Fruit fly (Drosophila melanogaster): ENCODE measurements at regions not wholly inside any gene's neighbourhood (a gene's known extent, or its start where the extent isn't known, plus 50 kb on each side); places are given as distances from the start of the nearest gene placed in this dataset.

DNA sequence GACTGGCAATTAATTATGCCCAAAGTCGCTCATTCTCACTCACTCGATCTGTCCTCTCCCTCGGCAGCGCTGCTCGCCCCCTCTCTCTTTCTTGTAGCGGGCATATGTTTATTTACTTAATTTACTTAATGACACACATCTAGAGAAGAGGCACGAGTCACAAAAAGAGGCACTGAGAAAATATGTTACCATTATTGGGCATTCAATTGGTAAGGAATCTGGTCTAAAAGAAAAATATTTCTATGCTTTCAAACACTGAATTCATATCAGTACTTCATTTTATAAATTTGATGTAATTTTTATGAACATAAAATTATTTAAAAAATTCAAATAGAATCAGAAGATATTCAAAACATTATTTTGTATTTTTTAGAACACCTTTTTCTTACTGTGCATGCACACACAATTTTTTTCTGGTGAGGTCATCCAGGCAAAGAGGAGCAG, 68.6 kb upstream of the CG12362 start (continued):
- TF ChIP-seq Bteb2 (GFP tag; optimal IDR thresholded peaks at IDR 0.05) (no peak), inv (GFP tag; IDR thresholded peaks at IDR 0.05; ENCODE audit: partially characterized antibody) (no peak), CG31224 (GFP tag; IDR thresholded peaks at IDR 0.05) (no peak), org-1 (GFP tag; optimal IDR thresholded peaks at IDR 0.05) (peak; percentile 42), slbo (GFP tag; IDR thresholded peaks at IDR 0.05) (no peak), CG11723 (GFP tag; optimal IDR thresholded peaks at IDR 0.05) (peak; percentile 38), Hr51 (GFP tag; optimal IDR thresholded peaks at IDR 0.05) (peak in 1 of 2 experiments; percentile 75), Antp (GFP tag; optimal IDR thresholded peaks at IDR 0.05) (no peak), CG7928 (GFP tag; optimal IDR thresholded peaks at IDR 0.05) (no peak)

DNA sequence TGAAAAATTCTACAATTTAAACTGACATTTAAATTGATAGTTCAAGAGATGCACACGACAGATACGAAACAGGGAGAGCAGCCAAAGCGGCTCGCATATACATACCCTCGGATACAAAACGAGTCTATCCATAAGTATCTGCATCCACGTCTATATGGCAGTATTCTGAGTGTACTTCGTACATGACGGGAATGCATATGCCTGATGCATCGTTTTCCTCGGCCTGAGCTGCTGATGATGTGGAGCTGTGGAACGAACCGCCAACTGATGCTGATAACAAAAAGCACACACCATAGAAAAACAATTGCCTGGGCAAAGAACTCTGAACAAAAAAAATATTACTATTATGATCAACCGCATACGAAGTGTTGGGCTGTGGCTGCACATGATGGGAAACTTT, 63.4 kb upstream of the CG12362 start:
- no peak for TF ChIP-seq tll (GFP tag; optimal IDR thresholded peaks at IDR 0.05)
- peak; percentile 19 for TF ChIP-seq grn (GFP tag; optimal IDR thresholded peaks at IDR 0.05)
- no peak for TF ChIP-seq CG13894 (tag; optimal IDR thresholded peaks at IDR 0.05)
- 0 out of 3 replicates have a peak, but pooled peaks have one; percentile 7 for TF ChIP-seq z (GFP tag; IDR thresholded peaks at IDR 0.05)
- TF ChIP-seq Dek (tag; optimal IDR thresholded peaks at IDR 0.05): no peak
- TF ChIP-seq CG13287 (GFP tag; IDR thresholded peaks at IDR 0.05; ENCODE audit: partially characterized antibody): no peak
- no peak for TF ChIP-seq ase (GFP tag; IDR thresholded peaks at IDR 0.05)
- TF ChIP-seq zen (tag; optimal IDR thresholded peaks at IDR 0.05): no peak
- no peak for TF ChIP-seq Gsc (GFP tag; IDR thresholded peaks at IDR 0.05)
- TF ChIP-seq CG7745 (tag; optimal IDR thresholded peaks at IDR 0.05): no peak
- no peak for TF ChIP-seq CG11456 (GFP tag; IDR thresholded peaks at IDR 0.05)
- TF ChIP-seq HLH3B (GFP tag; IDR thresholded peaks at IDR 0.05): no peak
- 0 out of 2 replicates have a peak, but pooled peaks have one; percentile 18 for TF ChIP-seq Xrp1 (GFP tag; IDR thresholded peaks at IDR 0.05)
- TF ChIP-seq phol (tag; optimal IDR thresholded peaks at IDR 0.05): no peak
- no peak for TF ChIP-seq CG9817 (tag; optimal IDR thresholded peaks at IDR 0.05)
- no peak for TF ChIP-seq rib (GFP tag; IDR thresholded peaks at IDR 0.05)
- no peak for TF ChIP-seq CG17328 (GFP tag; IDR thresholded peaks at IDR 0.05)
- no peak for TF ChIP-seq Mad (GFP tag; optimal IDR thresholded peaks at IDR 0.05)
- no peak for TF ChIP-seq lilli (GFP tag; optimal IDR thresholded peaks at IDR 0.05)
- no peak for TF ChIP-seq btn (GFP tag; optimal IDR thresholded peaks at IDR 0.05)
- no peak for TF ChIP-seq CG4707 (GFP tag; optimal IDR thresholded peaks at IDR 0.05)
- no peak for TF ChIP-seq H15 (GFP tag; IDR thresholded peaks at IDR 0.05)
- TF ChIP-seq NC2α (GFP tag; optimal IDR thresholded peaks at IDR 0.05): no peak
- TF ChIP-seq CG8944 (GFP tag; optimal IDR thresholded peaks at IDR 0.05): no peak
- 0 out of 3 replicates have a peak, but pooled peaks have one; percentile 45 for TF ChIP-seq CG6791 (GFP tag; IDR thresholded peaks at IDR 0.05; ENCODE audit: partially characterized antibody)
- peak; percentile 95 for TF ChIP-seq CG2199 (GFP tag; IDR thresholded peaks at IDR 0.05)
- TF ChIP-seq CG10321 (GFP tag; IDR thresholded peaks at IDR 0.05): no peak
- TF ChIP-seq Lpt (GFP tag; optimal IDR thresholded peaks at IDR 0.05): no peak
- no peak for TF ChIP-seq CG8281 (tag; optimal IDR thresholded peaks at IDR 0.05)
- no peak for TF ChIP-seq zen2 (GFP tag; IDR thresholded peaks at IDR 0.05; ENCODE audit: partially characterized antibody)
- TF ChIP-seq Lhr (GFP tag; optimal IDR thresholded peaks at IDR 0.05): no peak
- no peak for TF ChIP-seq CG8359 (GFP tag; optimal IDR thresholded peaks at IDR 0.05; ENCODE audit: borderline replicate concordance)
